Worm (Caenorhabditis elegans): ENCODE data around the gene Y48A6B.9.
A peak's percentile ranks its signal among the peaks of the same experiment; 100 is the strongest.

Gene Y48A6B.9

DNA sequence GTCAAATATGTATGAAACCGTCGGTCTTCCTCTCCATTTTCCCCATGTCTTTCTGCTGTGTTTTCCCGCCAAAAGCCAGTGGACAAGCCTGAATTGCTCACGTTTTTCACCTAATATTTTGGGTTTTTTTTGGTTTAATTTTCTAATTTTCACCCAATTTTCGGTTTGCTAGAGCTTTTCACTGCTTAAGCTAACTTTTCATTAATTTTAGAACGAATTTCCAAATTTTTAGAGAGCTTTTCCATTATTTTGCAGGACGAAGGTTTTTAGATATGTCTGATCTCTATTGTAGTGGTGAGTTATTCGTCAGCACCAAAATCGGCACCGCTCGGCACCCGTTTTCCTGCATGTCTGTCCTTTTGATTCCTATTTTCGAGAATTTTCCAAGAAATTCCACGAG is 20.6 kb downstream of the Y48A6B.9 start:
- no peak for TF ChIP-seq unc-62 (GFP tag; optimal IDR thresholded peaks at IDR 0.05 in 1 of 2)
- no peak for TF ChIP-seq unc-62 (tag; optimal IDR thresholded peaks at IDR 0.05)
- TF ChIP-seq aha-1 (tag): peak; percentile 91
- TF ChIP-seq Y75B8A.6 (GFP tag; IDR thresholded peaks at IDR 0.05): no peak

DNA sequence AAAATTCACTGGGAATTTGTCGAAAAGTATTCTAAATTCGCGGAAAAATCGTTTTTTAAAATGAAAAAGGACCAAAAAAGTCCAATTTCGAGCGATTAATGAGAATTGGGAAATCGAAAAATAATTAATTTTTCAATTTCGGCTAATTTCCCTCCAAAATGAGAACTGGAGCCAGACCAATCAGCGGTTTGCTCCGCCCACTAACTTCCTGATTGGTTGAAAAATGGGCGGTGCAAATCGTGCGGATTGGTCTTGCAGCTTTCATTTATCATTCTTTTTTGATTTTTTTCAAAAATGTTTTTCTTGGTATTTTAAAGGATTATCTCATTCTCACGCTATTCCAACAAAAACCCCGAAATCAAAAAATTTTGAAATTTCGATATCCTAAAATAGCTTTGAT is 21.1 kb downstream of the Y48A6B.9 start:
- TF ChIP-seq nhr-11 (tag; optimal IDR thresholded peaks at IDR 0.05) (no peak), madf-5 (GFP tag; IDR thresholded peaks at IDR 0.05) (no peak), mxl-2 (GFP tag; conservative IDR thresholded peaks at IDR 0.05) (no peak), nhr-42 (GFP tag; IDR thresholded peaks at IDR 0.05) (no peak), nhr-25 (tag; optimal IDR thresholded peaks at IDR 0.05; ENCODE audit: borderline replicate concordance, insufficient read depth) (no peak), mxl-3 (GFP tag; optimal IDR thresholded peaks at IDR 0.05) (no peak), daf-19 (GFP tag; conservative IDR thresholded peaks at IDR 0.05) (no peak), zag-1 (tag; optimal IDR thresholded peaks at IDR 0.05) (no peak), ceh-28 (tag; optimal IDR thresholded peaks at IDR 0.05) (no peak), ces-1 (GFP tag; optimal IDR thresholded peaks at IDR 0.05) (no peak)

DNA sequence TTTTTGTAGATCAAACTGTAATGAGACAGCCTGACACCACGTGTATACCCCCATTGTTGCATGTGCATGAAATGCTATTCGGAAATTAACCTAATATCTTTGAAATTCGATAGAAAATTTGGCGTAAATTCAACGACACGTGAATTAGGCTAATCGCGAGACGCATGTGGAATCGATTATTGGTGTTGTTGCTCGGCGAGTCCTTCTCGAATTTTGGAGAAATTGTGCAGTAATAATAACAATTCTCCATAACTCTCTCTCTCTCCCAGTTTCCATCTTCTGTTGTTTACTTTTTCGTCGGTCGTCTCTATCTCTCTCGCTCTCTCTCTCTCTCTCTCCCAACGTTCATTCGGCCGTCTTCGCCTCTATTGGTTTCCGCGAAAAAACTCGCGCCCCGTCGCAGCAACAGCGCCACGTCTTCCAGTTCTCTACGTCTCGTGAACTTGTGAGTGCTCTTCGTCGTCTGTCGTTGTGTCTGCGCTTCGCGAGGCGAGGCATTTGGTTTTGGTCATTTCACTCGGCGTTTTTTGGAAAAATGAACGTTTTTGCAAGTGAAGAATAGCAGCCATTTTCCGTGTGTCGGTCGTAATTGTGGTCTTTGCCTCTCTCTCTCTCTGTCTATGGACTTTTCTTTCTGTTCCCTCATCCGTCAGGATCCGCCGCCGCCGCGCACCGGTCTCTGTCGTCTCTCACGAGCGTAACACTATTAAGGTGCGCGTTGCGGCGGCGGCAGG is 21.7 kb downstream of the Y48A6B.9 start:
- TF ChIP-seq hlh-11 (tag; optimal IDR thresholded peaks at IDR 0.05) (peak; percentile 91), lin-13 (GFP tag; optimal IDR thresholded peaks at IDR 0.05) (peak; percentile 63), ztf-7 (tag; optimal IDR thresholded peaks at IDR 0.05) (no peak), lin-38 (GFP tag; IDR thresholded peaks at IDR 0.05) (peak; percentile 52), nhr-102 (tag; optimal IDR thresholded peaks at IDR 0.05) (peak; percentile 18), unc-39 (tag; optimal IDR thresholded peaks at IDR 0.05) (no peak), nhr-6 (tag; optimal IDR thresholded peaks at IDR 0.05) (no peak), zfp-3 (GFP tag; conservative IDR thresholded peaks at IDR 0.05) (no peak), rbr-2 (tag; optimal IDR thresholded peaks at IDR 0.05) (peak; percentile 82), daf-12 (tag; optimal IDR thresholded peaks at IDR 0.05) (no peak), lin-15B (tag; optimal IDR thresholded peaks at IDR 0.05) (no peak), ceh-32 (tag; optimal IDR thresholded peaks at IDR 0.05; ENCODE audit: poor library complexity) (peak; percentile 19), ceh-20 (GFP tag; IDR thresholded peaks at IDR 0.05) (no peak), sdz-12 (GFP tag; optimal IDR thresholded peaks at IDR 0.05) (no peak), Y75B8A.6 (GFP tag; IDR thresholded peaks at IDR 0.05) (no peak), hif-1 (tag; optimal IDR thresholded peaks at IDR 0.05) (peak in 1 of 2 experiments; percentile 50), nhr-42 (GFP tag; IDR thresholded peaks at IDR 0.05) (no peak), zip-11 (GFP tag; IDR thresholded peaks at IDR 0.05) (no peak), ces-1 (GFP tag; optimal IDR thresholded peaks at IDR 0.05) (no peak), zip-2 (tag; optimal IDR thresholded peaks at IDR 0.05) (peak; percentile 21), zag-1 (tag; optimal IDR thresholded peaks at IDR 0.05) (no peak), hmg-1.1 (GFP tag; IDR thresholded peaks at IDR 0.05) (peak; percentile 85), nhr-25 (tag; optimal IDR thresholded peaks at IDR 0.05; ENCODE audit: borderline replicate concordance, insufficient read depth) (peak; percentile 82), ceh-28 (tag; optimal IDR thresholded peaks at IDR 0.05) (no peak), lsy-2 (tag; optimal IDR thresholded peaks at IDR 0.05) (peak in 1 of 2 experiments; percentile 67), ctbp-1 (GFP tag; IDR thresholded peaks at IDR 0.05) (peak; percentile 70), Y105C5A.15 (GFP tag; IDR thresholded peaks at IDR 0.05) (no peak), nhr-41 (GFP tag; IDR thresholded peaks at IDR 0.05) (no peak), mes-2 (tag; optimal IDR thresholded peaks at IDR 0.05; ENCODE audit: poor library complexity, severe bottlenecking) (peak; percentile 24), daf-19 (GFP tag; conservative IDR thresholded peaks at IDR 0.05) (no peak), unc-62 (GFP tag; optimal IDR thresholded peaks at IDR 0.05 in 1 of 2) (peak in 1 of 2 experiments; percentile 83), unc-62 (tag; optimal IDR thresholded peaks at IDR 0.05) (no peak), fkh-10 (GFP tag; optimal IDR thresholded peaks at IDR 0.05) (peak; percentile 74), vab-7 (GFP tag; IDR thresholded peaks at IDR 0.05) (no peak), nhr-76 (tag; optimal IDR thresholded peaks at IDR 0.05) (no peak), ceh-62 (tag; optimal IDR thresholded peaks at IDR 0.05) (no peak), unc-130 (GFP tag; optimal IDR thresholded peaks at IDR 0.05) (no peak), mxl-2 (GFP tag; conservative IDR thresholded peaks at IDR 0.05) (no peak), pqm-1 (tag; optimal IDR thresholded peaks at IDR 0.05) (no peak), F49E8.2 (tag; optimal IDR thresholded peaks at IDR 0.05; ENCODE audit: borderline replicate concordance) (no peak), snpc-1.2 (GFP tag; IDR thresholded peaks at IDR 0.05) (no peak)
